Worm (Caenorhabditis elegans): ENCODE results near the gene C29F9.8.

The C29F9.8 gene

DNA sequence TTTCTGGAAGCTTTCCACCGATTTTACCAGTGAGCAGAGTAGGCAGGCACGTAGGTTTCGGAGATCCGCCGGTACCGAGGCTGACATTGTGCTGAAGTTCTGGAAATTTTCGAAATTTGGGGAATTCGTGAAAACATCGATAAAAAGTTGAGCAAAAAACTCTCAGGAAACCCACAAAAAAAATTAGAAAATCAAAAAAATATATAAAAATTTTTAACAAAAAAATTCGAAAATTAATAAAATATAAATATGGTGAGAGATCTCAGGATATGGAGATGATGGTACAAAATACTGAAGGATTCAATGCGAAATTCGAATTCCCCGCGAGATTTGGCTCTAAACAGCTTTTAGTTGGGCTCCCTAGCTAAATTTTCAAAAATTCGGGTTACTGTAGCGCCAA lies 27.3 kb downstream of the C29F9.8 start, which contains the start of gene spt-4:
spt-4 (minus strand) TSS at position 101 of the 400 bp plus-strand sequence.
- no peak for TF ChIP-seq blmp-1 (tag; optimal IDR thresholded peaks at IDR 0.05)
- no peak for TF ChIP-seq lin-13 (tag; optimal IDR thresholded peaks at IDR 0.05)
- no peak for TF ChIP-seq zip-8 (tag; optimal IDR thresholded peaks at IDR 0.05)
- TF ChIP-seq bed-3 (GFP tag; optimal IDR thresholded peaks at IDR 0.05) = no peak
- TF ChIP-seq unc-120 (tag; optimal IDR thresholded peaks at IDR 0.05; ENCODE audit: poor library complexity, severe bottlenecking) = no peak

DNA sequence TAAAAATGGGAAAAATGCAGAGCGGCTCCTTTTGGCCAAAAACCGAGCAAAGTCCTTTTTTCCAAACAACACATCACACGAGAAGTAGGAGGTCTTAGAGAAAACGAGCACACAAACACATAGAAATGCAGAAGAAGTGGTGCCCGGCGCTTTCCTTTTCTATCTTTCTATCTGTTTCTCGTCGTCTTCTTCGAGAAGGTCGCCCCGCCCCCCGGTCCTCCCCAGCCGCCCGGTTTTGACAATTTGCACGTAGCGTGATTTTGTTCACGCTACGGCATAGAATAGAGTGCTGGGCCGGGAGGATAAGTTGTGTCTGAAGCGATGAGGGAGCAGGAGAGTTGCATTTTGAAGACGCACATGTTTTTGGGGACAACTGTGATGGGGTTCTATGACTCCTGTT lies 29.9 kb downstream of the C29F9.8 start:
- TF ChIP-seq elt-3 (tag; optimal IDR thresholded peaks at IDR 0.05) (no peak), nhr-237 (tag; optimal IDR thresholded peaks at IDR 0.05) (no peak), ceh-43 (GFP tag; optimal IDR thresholded peaks at IDR 0.05) (no peak), unc-120 (tag; optimal IDR thresholded peaks at IDR 0.05; ENCODE audit: poor library complexity, severe bottlenecking) (peak; percentile 75), blmp-1 (tag; optimal IDR thresholded peaks at IDR 0.05) (no peak), nhr-28 (tag; optimal IDR thresholded peaks at IDR 0.05) (no peak), nhr-12 (tag; optimal IDR thresholded peaks at IDR 0.05) (no peak), snpc-4 (tag; optimal IDR thresholded peaks at IDR 0.05) (no peak), ztf-11 (tag; optimal IDR thresholded peaks at IDR 0.05) (no peak), ceh-83 (GFP tag; optimal IDR thresholded peaks at IDR 0.05) (no peak), ham-2 (GFP tag; optimal IDR thresholded peaks at IDR 0.05) (no peak), M03D4.4 (tag; optimal IDR thresholded peaks at IDR 0.05) (no peak), nhr-2 (tag; optimal IDR thresholded peaks at IDR 0.05) (no peak), bed-3 (GFP tag; optimal IDR thresholded peaks at IDR 0.05) (no peak), elt-1 (tag; optimal IDR thresholded peaks at IDR 0.05; ENCODE audit: borderline replicate concordance, insufficient read depth) (no peak), sptf-1 (tag; optimal IDR thresholded peaks at IDR 0.05) (peak; percentile 53), cnd-1 (tag; optimal IDR thresholded peaks at IDR 0.05) (no peak), unc-62 (GFP tag; optimal IDR thresholded peaks at IDR 0.05) (peak; percentile 46), nhr-76 (tag; optimal IDR thresholded peaks at IDR 0.05) (no peak), sem-2 (GFP tag; optimal IDR thresholded peaks at IDR 0.05) (no peak), flh-1 (GFP tag; optimal IDR thresholded peaks at IDR 0.05) (no peak), mls-2 (tag; optimal IDR thresholded peaks at IDR 0.05) (no peak), ces-1 (GFP tag; optimal IDR thresholded peaks at IDR 0.05) (peak; percentile 6), tbx-8 (GFP tag; optimal IDR thresholded peaks at IDR 0.05) (no peak), unc-39 (tag; optimal IDR thresholded peaks at IDR 0.05) (no peak), ceh-39 (tag; optimal IDR thresholded peaks at IDR 0.05) (no peak), drap-1 (GFP tag; optimal IDR thresholded peaks at IDR 0.05) (no peak), hlh-1 (tag; optimal IDR thresholded peaks at IDR 0.05) (peak; percentile 67), mab-5 (tag; optimal IDR thresholded peaks at IDR 0.05) (no peak), lsy-2 (tag; optimal IDR thresholded peaks at IDR 0.05) (no peak), lin-32 (GFP tag; optimal IDR thresholded peaks at IDR 0.05) (no peak), mep-1 (tag; optimal IDR thresholded peaks at IDR 0.05) (no peak), lin-13 (tag; optimal IDR thresholded peaks at IDR 0.05) (no peak), zip-8 (tag; optimal IDR thresholded peaks at IDR 0.05) (no peak), pha-4 (tag; optimal IDR thresholded peaks at IDR 0.05) (no peak)

DNA sequence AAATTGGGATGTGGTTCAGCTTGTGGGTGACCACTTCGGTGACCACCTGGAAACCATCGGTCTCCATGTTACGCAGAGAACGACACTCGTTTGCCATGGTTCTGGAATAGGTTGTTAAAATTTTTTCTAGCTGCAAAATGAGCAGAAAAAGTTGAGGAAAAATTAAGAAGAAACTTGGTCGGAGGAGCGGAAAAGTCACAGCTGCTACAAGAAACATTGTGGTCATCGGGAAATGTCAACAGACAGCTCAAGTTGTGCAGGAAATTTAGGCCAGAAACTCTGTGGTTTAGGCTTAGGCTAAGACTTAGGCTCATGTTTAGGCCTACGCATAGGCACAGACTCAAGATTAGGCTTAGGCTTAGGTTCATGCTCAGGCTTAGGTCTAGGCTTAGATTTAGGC lies 30.8 kb downstream of the C29F9.8 start, which contains the start of gene pck-1:
pck-1 (minus strand) TSS at position 101 of the 400 bp plus-strand sequence.
- TF ChIP-seq mls-2 (tag; optimal IDR thresholded peaks at IDR 0.05) = no peak
- no peak for TF ChIP-seq sem-2 (GFP tag; optimal IDR thresholded peaks at IDR 0.05)
- no peak for TF ChIP-seq elt-3 (tag; optimal IDR thresholded peaks at IDR 0.05)
- no peak for TF ChIP-seq unc-39 (tag; optimal IDR thresholded peaks at IDR 0.05)
- TF ChIP-seq tbx-8 (GFP tag; optimal IDR thresholded peaks at IDR 0.05) = no peak
- no peak for TF ChIP-seq mep-1 (tag; optimal IDR thresholded peaks at IDR 0.05)
- no peak for TF ChIP-seq lin-13 (tag; optimal IDR thresholded peaks at IDR 0.05)
- no peak for TF ChIP-seq nhr-2 (tag; optimal IDR thresholded peaks at IDR 0.05)
- TF ChIP-seq nhr-28 (tag; optimal IDR thresholded peaks at IDR 0.05) = no peak
- no peak for TF ChIP-seq ceh-83 (GFP tag; optimal IDR thresholded peaks at IDR 0.05)
- TF ChIP-seq ham-2 (GFP tag; optimal IDR thresholded peaks at IDR 0.05) = no peak
- no peak for TF ChIP-seq zip-8 (tag; optimal IDR thresholded peaks at IDR 0.05)
- TF ChIP-seq pha-4 (tag; optimal IDR thresholded peaks at IDR 0.05) = no peak
- no peak for TF ChIP-seq ztf-11 (tag; optimal IDR thresholded peaks at IDR 0.05)
- no peak for TF ChIP-seq ces-1 (GFP tag; optimal IDR thresholded peaks at IDR 0.05)
- TF ChIP-seq mab-5 (tag; optimal IDR thresholded peaks at IDR 0.05) = no peak
- TF ChIP-seq hlh-1 (tag; optimal IDR thresholded peaks at IDR 0.05) = no peak
- TF ChIP-seq nhr-12 (tag; optimal IDR thresholded peaks at IDR 0.05) = no peak
- no peak for TF ChIP-seq ceh-39 (tag; optimal IDR thresholded peaks at IDR 0.05)
- no peak for TF ChIP-seq sptf-1 (tag; optimal IDR thresholded peaks at IDR 0.05)

Data from whole organism, mixed stage, embryonic.